Worm (Caenorhabditis elegans): ENCODE measurements around the gene C27C12.1.
A peak's percentile ranks its signal among the peaks of the same experiment; 100 is the strongest.

Gene C27C12.1

DNA sequence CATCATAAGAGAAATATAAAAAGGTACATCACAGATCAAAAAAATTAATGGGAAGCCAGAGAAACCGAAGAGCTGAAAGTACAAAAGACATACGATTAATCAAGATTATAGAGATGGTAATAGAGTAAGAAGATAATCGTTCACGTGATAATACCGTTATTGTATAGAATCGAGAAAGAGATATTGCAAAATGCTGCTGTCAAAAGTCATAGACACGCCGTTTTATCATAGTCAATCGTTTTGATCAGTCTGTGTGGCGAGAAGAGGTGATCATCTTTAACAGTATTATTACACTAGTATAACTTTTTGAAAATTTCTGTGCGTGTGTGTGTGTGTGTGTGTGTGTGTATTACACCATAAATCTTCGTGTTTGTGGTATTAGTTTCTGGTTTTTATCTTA, 40.8 kb upstream of the C27C12.1 start (continued):
- no peak for TF ChIP-seq skn-1 (tag; optimal IDR thresholded peaks at IDR 0.05)
- no peak for TF ChIP-seq peb-1 (tag; optimal IDR thresholded peaks at IDR 0.05)
- TF ChIP-seq C34F6.9 (tag; optimal IDR thresholded peaks at IDR 0.05): no peak
- no peak for TF ChIP-seq nhr-12 (tag; optimal IDR thresholded peaks at IDR 0.05)
- TF ChIP-seq unc-55 (GFP tag; optimal IDR thresholded peaks at IDR 0.05): no peak
- no peak for TF ChIP-seq nhr-6 (tag; optimal IDR thresholded peaks at IDR 0.05)
- peak; percentile 61 for TF ChIP-seq nhr-21 (tag; optimal IDR thresholded peaks at IDR 0.05)
- TF ChIP-seq sem-4 (tag; optimal IDR thresholded peaks at IDR 0.05): no peak
- no peak for TF ChIP-seq fos-1 (tag; optimal IDR thresholded peaks at IDR 0.05)
- TF ChIP-seq lin-39 (tag; optimal IDR thresholded peaks at IDR 0.05): no peak
- TF ChIP-seq mdl-1 (tag; optimal IDR thresholded peaks at IDR 0.05): peak in 1 of 2 experiments; percentile 26

- no peak for TF ChIP-seq skn-1 (tag; optimal IDR thresholded peaks at IDR 0.05)
- TF ChIP-seq nhr-25 (tag; optimal IDR thresholded peaks at IDR 0.05): no peak
- no peak for TF ChIP-seq nhr-129 (tag; optimal IDR thresholded peaks at IDR 0.05)
- TF ChIP-seq fos-1 (tag; optimal IDR thresholded peaks at IDR 0.05): no peak
- TF ChIP-seq elt-3 (tag; optimal IDR thresholded peaks at IDR 0.05): no peak
- no peak for TF ChIP-seq C34F6.9 (tag; optimal IDR thresholded peaks at IDR 0.05)
- no peak for TF ChIP-seq ama-1 (optimal IDR thresholded peaks at IDR 0.05)
- TF ChIP-seq lin-39 (tag; optimal IDR thresholded peaks at IDR 0.05): no peak
- no peak for TF ChIP-seq ceh-82 (tag; optimal IDR thresholded peaks at IDR 0.05)
- TF ChIP-seq crh-2 (tag; optimal IDR thresholded peaks at IDR 0.05): no peak
- TF ChIP-seq mdl-1 (tag; optimal IDR thresholded peaks at IDR 0.05): no peak
- no peak for TF ChIP-seq ztf-4 (tag; optimal IDR thresholded peaks at IDR 0.05)
- no peak for TF ChIP-seq F13H6.1 (tag; optimal IDR thresholded peaks at IDR 0.05)
- no peak for TF ChIP-seq aly-2 (tag; optimal IDR thresholded peaks at IDR 0.05)
- TF ChIP-seq unc-55 (GFP tag; optimal IDR thresholded peaks at IDR 0.05): no peak
- TF ChIP-seq sem-4 (tag; optimal IDR thresholded peaks at IDR 0.05): no peak
- no peak for TF ChIP-seq snpc-4 (tag; optimal IDR thresholded peaks at IDR 0.05)
- TF ChIP-seq nhr-23 (tag; optimal IDR thresholded peaks at IDR 0.05): no peak
- TF ChIP-seq nhr-237 (tag; optimal IDR thresholded peaks at IDR 0.05): no peak
- TF ChIP-seq nhr-77 (tag; optimal IDR thresholded peaks at IDR 0.05): no peak
Measured at ce11 chrX:14888188-14888587, 34.6 kb upstream of the C27C12.1 start, which contains the start of gene daf-6. daf-6 (plus strand) TSS chrX:14888488.

DNA sequence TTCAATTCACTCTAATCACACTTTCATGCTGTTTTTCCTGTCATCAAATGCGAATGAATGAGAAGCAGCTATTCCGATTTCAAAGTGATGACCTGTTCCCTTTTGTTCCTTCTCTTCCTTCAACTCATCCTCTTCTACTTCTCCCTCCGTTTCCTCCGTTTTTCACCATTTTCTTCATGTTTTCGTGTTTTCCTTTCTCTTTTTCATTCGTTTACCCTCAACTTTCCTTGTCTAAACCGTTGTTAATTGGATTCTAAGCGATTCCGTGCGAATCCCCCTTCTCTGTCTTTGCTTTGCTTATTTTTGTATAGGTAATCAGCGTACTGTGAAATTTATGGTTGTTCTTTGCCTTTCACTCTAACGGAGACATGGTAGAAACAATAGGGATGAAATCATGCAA, 32.3 kb upstream of the C27C12.1 start:
- no peak for TF ChIP-seq ama-1 (optimal IDR thresholded peaks at IDR 0.05)
- no peak for TF ChIP-seq nhr-77 (tag; optimal IDR thresholded peaks at IDR 0.05)

DNA sequence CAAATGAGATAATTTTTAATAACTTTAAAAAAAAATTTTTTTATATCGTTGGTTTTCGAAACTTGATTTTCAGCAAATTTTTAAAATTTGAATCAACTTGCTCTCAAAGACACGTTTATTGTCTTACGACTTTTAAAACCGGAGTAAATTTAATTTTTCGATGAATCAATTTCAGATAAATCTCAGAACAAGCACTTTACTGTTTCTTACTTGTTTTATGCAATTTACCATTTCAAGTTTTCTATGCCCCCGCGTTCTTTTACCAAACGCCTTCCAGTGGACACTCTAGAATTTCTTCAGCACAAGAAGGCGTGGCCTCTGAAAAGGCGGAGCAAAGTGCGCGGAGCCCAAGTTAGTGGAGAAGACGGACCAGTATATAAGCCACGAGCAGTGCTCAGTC, 27.6 kb upstream of the C27C12.1 start, which contains the start of gene flp-8:
flp-8 (plus strand) TSS at position 301 of the 400 bp plus-strand sequence.
- TF ChIP-seq ama-1 (optimal IDR thresholded peaks at IDR 0.05) (no peak), nhr-11 (tag; optimal IDR thresholded peaks at IDR 0.05) (no peak), unc-39 (tag; optimal IDR thresholded peaks at IDR 0.05) (no peak), lin-39 (tag; optimal IDR thresholded peaks at IDR 0.05) (no peak), aly-2 (tag; optimal IDR thresholded peaks at IDR 0.05) (no peak), mdl-1 (tag; optimal IDR thresholded peaks at IDR 0.05) (no peak), nhr-10 (tag; optimal IDR thresholded peaks at IDR 0.05) (no peak), snpc-4 (tag; optimal IDR thresholded peaks at IDR 0.05) (no peak), crh-2 (tag; optimal IDR thresholded peaks at IDR 0.05) (no peak), zag-1 (tag; optimal IDR thresholded peaks at IDR 0.05) (no peak), mbf-1 (tag; optimal IDR thresholded peaks at IDR 0.05) (no peak)

DNA sequence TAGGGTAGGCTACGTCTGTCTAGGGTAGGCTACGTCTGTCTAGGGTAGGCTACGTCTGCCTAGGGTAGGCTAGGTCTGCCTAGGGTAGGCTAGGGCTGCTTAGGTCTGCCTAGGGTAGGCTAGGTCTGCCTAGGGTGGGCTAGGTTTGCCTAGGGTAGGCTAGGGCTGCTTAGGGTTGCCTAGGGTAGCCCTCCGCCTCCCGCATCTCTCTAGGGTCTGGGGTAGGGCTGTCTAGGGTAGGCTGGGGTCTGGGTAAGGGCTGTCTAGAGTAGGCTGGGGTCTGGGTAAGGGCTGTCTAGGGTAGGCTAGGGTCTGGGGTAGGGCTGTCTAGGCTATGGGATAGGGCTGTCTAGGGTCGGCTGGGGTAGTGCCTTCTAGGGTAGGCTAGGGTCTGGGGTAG, 24.1 kb upstream of the C27C12.1 start:
- TF ChIP-seq ceh-82 (tag; optimal IDR thresholded peaks at IDR 0.05) (no peak), unc-39 (tag; optimal IDR thresholded peaks at IDR 0.05) (no peak), alr-1 (tag; optimal IDR thresholded peaks at IDR 0.05) (no peak), nhr-10 (tag; optimal IDR thresholded peaks at IDR 0.05) (no peak), lin-11 (tag; optimal IDR thresholded peaks at IDR 0.05) (no peak)

ce11 chrX:14875668-14876067, 22.1 kb upstream of the C27C12.1 start, which contains the start of gene sssh-1:
sssh-1 (plus strand) TSS chrX:14875968.
- TF ChIP-seq R02D3.7 (tag; optimal IDR thresholded peaks at IDR 0.05): no peak
- no peak for TF ChIP-seq dmd-4 (tag; optimal IDR thresholded peaks at IDR 0.05)
- no peak for TF ChIP-seq nhr-25 (tag; optimal IDR thresholded peaks at IDR 0.05)
- no peak for TF ChIP-seq nhr-77 (tag; optimal IDR thresholded peaks at IDR 0.05)
- no peak for TF ChIP-seq unc-55 (GFP tag; optimal IDR thresholded peaks at IDR 0.05)
- TF ChIP-seq nhr-12 (tag; optimal IDR thresholded peaks at IDR 0.05): no peak
- TF ChIP-seq elt-1 (tag; optimal IDR thresholded peaks at IDR 0.05): no peak
- TF ChIP-seq alr-1 (tag; optimal IDR thresholded peaks at IDR 0.05): no peak
- TF ChIP-seq sma-9 (GFP tag; optimal IDR thresholded peaks at IDR 0.05): no peak
- TF ChIP-seq sma-9 (tag; optimal IDR thresholded peaks at IDR 0.05): no peak
